Fruit fly (Drosophila melanogaster) S2 (cell line): Measurements from ENCODE around the gene Alh.

Experiments
- CG8478 ChIP-seq: fragments of >200 bp; optimal IDR thresholded peaks from 2 replicates; lab custom pipeline; 2018
- CTCF ChIP-seq, 2 experiments: fragments of >200 bp; optimal IDR thresholded peaks; 2 replicates each; lab custom pipeline; 2018

dm6 chr3R:7142580-7142979, 18.6 kb upstream of the Alh start:
- no peak for TF ChIP-seq CTCF (optimal IDR thresholded peaks at IDR 0.05; lab: Kevin White, UChicago)
- TF ChIP-seq CG8478 = no peak
